Fruit fly (Drosophila melanogaster) whole organism, embryonic: ENCODE data around the gene CG31321.

Source experiments
- Ada2b ChIP-seq: fragments of 200-800 bp; sonication (Bioruptor generic); IDR thresholded peaks from 2 replicates; pipeline ENCODE4 v1.3.6; 2022; ENCODE audit warnings: missing biosample characterization, missing genetic modification characterization
- B-H1 ChIP-seq: fragments of 200-800 bp; sonication (Bioruptor generic); IDR thresholded peaks from 3 replicates; pipeline ENCODE4 v1.3.6; 2022; ENCODE audit warnings: missing biosample characterization, missing genetic modification characterization
- Bgb ChIP-seq: fragments of 200-800 bp; sonication (Bioruptor generic); IDR thresholded peaks from 2 replicates; pipeline ENCODE4 v1.3.6; 2022; ENCODE audit warnings: missing biosample characterization, missing genetic modification characterization; ENCODE audit not compliant: partially characterized antibody
- C15 ChIP-seq: fragments of 200-800 bp; sonication (Bioruptor generic); IDR thresholded peaks from 3 replicates; pipeline ENCODE4 v1.3.6; 2022; ENCODE audit warnings: missing biosample characterization, missing genetic modification characterization
- CG10147 ChIP-seq: fragments of 200-800 bp; sonication (Bioruptor generic); optimal IDR thresholded peaks from 2 replicates; lab custom pipeline; 2019; ENCODE audit warnings: missing biosample characterization, mild to moderate bottlenecking, missing genetic modification characterization, moderate library complexity
- CG12236 ChIP-seq: fragments of 200-800 bp; sonication (Bioruptor generic); optimal IDR thresholded peaks from 2 replicates; lab custom pipeline; 2016; ENCODE audit warnings: missing biosample characterization, missing genetic modification characterization
- CG12769 ChIP-seq: fragments of 200-800 bp; sonication (Bioruptor generic); optimal IDR thresholded peaks from 2 replicates; lab custom pipeline; 2019; ENCODE audit warnings: missing biosample characterization, mild to moderate bottlenecking, missing genetic modification characterization, moderate library complexity
- CG15073 ChIP-seq: fragments of 200-800 bp; sonication (Bioruptor generic); optimal IDR thresholded peaks from 2 replicates; lab custom pipeline; 2016; ENCODE audit warnings: missing biosample characterization, missing genetic modification characterization
- CG1647 ChIP-seq: fragments of 200-800 bp; sonication (Bioruptor generic); optimal IDR thresholded peaks from 3 replicates; lab custom pipeline; 2016; ENCODE audit warnings: missing biosample characterization, missing genetic modification characterization
- CG16779 ChIP-seq: fragments of 200-800 bp; sonication (Bioruptor generic); IDR thresholded peaks from 2 replicates; pipeline ENCODE4 v1.3.6; 2022; ENCODE audit warnings: missing biosample characterization, missing genetic modification characterization
- CG17568 ChIP-seq: fragments of 200-800 bp; sonication (Bioruptor generic); optimal IDR thresholded peaks from 2 replicates; lab custom pipeline; 2018; ENCODE audit warnings: missing biosample characterization, mild to moderate bottlenecking, missing genetic modification characterization, moderate library complexity
- CG1832 ChIP-seq: fragments of 200-800 bp; sonication (Bioruptor generic); optimal IDR thresholded peaks from 2 replicates; lab custom pipeline; 2017; ENCODE audit warnings: missing biosample characterization, mild to moderate bottlenecking, missing genetic modification characterization, inconsistent platforms
- CG2712 ChIP-seq: fragments of 200-800 bp; optimal IDR thresholded peaks from 3 replicates; lab custom pipeline; 2019; ENCODE audit warnings: missing biosample characterization, mild to moderate bottlenecking, missing genetic modification characterization, moderate library complexity
- CG30403 ChIP-seq: fragments of 200-800 bp; sonication (Bioruptor generic); optimal IDR thresholded peaks from 3 replicates; lab custom pipeline; 2016; ENCODE audit warnings: missing biosample characterization, missing genetic modification characterization
- CG3407 ChIP-seq: fragments of 200-800 bp; sonication (Bioruptor generic); optimal IDR thresholded peaks from 2 replicates; lab custom pipeline; 2018; ENCODE audit warnings: missing biosample characterization, mild to moderate bottlenecking, missing genetic modification characterization
- CG5180 ChIP-seq: fragments of 200-800 bp; sonication (Bioruptor generic); optimal IDR thresholded peaks from 3 replicates; lab custom pipeline; 2017; ENCODE audit warnings: missing biosample characterization, missing genetic modification characterization, mild to moderate bottlenecking, moderate library complexity, missing genetic modification reagents
- CG5245 ChIP-seq: fragments of 200-800 bp; sonication (Bioruptor generic); optimal IDR thresholded peaks from 3 replicates; lab custom pipeline; 2016; ENCODE audit warnings: missing biosample characterization, missing genetic modification characterization
- CG6254 ChIP-seq: fragments of 200-800 bp; sonication (Bioruptor generic); optimal IDR thresholded peaks from 3 replicates; lab custom pipeline; 2017; ENCODE audit warnings: mild to moderate bottlenecking, missing biosample characterization, missing genetic modification reagents, missing genetic modification characterization
- CG6813 ChIP-seq: fragments of 200-800 bp; sonication (Bioruptor generic); optimal IDR thresholded peaks from 2 replicates; lab custom pipeline; 2017; ENCODE audit warnings: missing biosample characterization, missing genetic modification characterization, mild to moderate bottlenecking, moderate library complexity, missing genetic modification reagents
- CG6854 ChIP-seq: fragments of 200-800 bp; sonication (Bioruptor generic); optimal IDR thresholded peaks from 3 replicates; lab custom pipeline; 2017; ENCODE audit warnings: missing biosample characterization, mild to moderate bottlenecking, missing genetic modification characterization
- CG7271 ChIP-seq: fragments of 200-800 bp; sonication (Bioruptor generic); optimal IDR thresholded peaks from 2 replicates; lab custom pipeline; 2018; ENCODE audit warnings: missing biosample characterization, mild to moderate bottlenecking, missing genetic modification characterization, moderate library complexity
- CG7963 ChIP-seq: fragments of 200-800 bp; sonication (Bioruptor generic); IDR thresholded peaks from 3 replicates; pipeline ENCODE4 v1.3.6; 2022; ENCODE audit warnings: missing biosample characterization, missing genetic modification characterization; ENCODE audit not compliant: partially characterized antibody
- E2f2 ChIP-seq: fragments of 200-800 bp; sonication (Bioruptor generic); IDR thresholded peaks from 2 replicates; pipeline ENCODE4 v1.3.6; 2022; ENCODE audit warnings: missing biosample characterization, missing genetic modification characterization
- Fer1 ChIP-seq: fragments of 200-800 bp; sonication (Bioruptor generic); optimal IDR thresholded peaks from 2 replicates; lab custom pipeline; 2017; ENCODE audit warnings: missing biosample characterization, mild to moderate bottlenecking, missing genetic modification characterization
- Lim3 ChIP-seq: fragments of 200-800 bp; sonication (Bioruptor generic); IDR thresholded peaks from 2 replicates; pipeline ENCODE4 v1.3.6; 2022; ENCODE audit warnings: missing biosample characterization, missing genetic modification characterization
- Myb ChIP-seq: fragments of 200-800 bp; sonication (Bioruptor generic); optimal IDR thresholded peaks from 2 replicates; lab custom pipeline; 2016; ENCODE audit warnings: missing biosample characterization, missing genetic modification characterization
- NfI ChIP-seq: fragments of 200-800 bp; sonication (Bioruptor generic); optimal IDR thresholded peaks from 3 replicates; lab custom pipeline; 2018; ENCODE audit warnings: missing biosample characterization, mild to moderate bottlenecking, missing genetic modification characterization, moderate library complexity
- Sry-β ChIP-seq: fragments of 200-800 bp; sonication (Bioruptor generic); optimal IDR thresholded peaks from 2 replicates; lab custom pipeline; 2018; ENCODE audit warnings: missing biosample characterization, mild to moderate bottlenecking, missing genetic modification characterization, moderate library complexity
- ap ChIP-seq: fragments of 200-800 bp; sonication (Bioruptor generic); IDR thresholded peaks from 2 replicates; pipeline ENCODE4 v1.3.6; 2022; ENCODE audit warnings: missing biosample characterization, missing genetic modification characterization
- ase ChIP-seq: fragments of 200-800 bp; sonication (Bioruptor generic); IDR thresholded peaks from 3 replicates; pipeline ENCODE4 v1.3.6; 2022; ENCODE audit warnings: missing biosample characterization, missing genetic modification characterization
- bcd ChIP-seq: fragments of 200-800 bp; sonication (Bioruptor generic); optimal IDR thresholded peaks from 2 replicates; lab custom pipeline; 2017; ENCODE audit warnings: missing biosample characterization, mild to moderate bottlenecking, missing genetic modification characterization
- bsh ChIP-seq, 2 experiments: fragments of 200-800 bp; sonication (Bioruptor generic); optimal IDR thresholded peaks; 2 replicates each; lab custom pipeline; 2017 to 2018; ENCODE audit warnings: mild to moderate bottlenecking in 2 of 2, missing biosample characterization in 2 of 2, missing genetic modification characterization in 2 of 2, moderate library complexity in 1 of 2
- cato ChIP-seq: fragments of 200-800 bp; sonication (Bioruptor generic); optimal IDR thresholded peaks from 2 replicates; lab custom pipeline; 2016; ENCODE audit warnings: missing biosample characterization, missing genetic modification characterization, borderline replicate concordance
- ewg ChIP-seq: fragments of 200-800 bp; sonication (Bioruptor generic); optimal IDR thresholded peaks from 3 replicates; lab custom pipeline; 2017; ENCODE audit warnings: mild to moderate bottlenecking, missing biosample characterization, missing genetic modification reagents, missing genetic modification characterization
- fd102C ChIP-seq: fragments of 200-800 bp; sonication (Bioruptor generic); optimal IDR thresholded peaks from 2 replicates; lab custom pipeline; 2018; ENCODE audit warnings: missing biosample characterization, mild to moderate bottlenecking, missing genetic modification characterization, moderate library complexity
- fd3F ChIP-seq: fragments of 200-800 bp; sonication (Bioruptor generic); optimal IDR thresholded peaks from 2 replicates; lab custom pipeline; 2018; ENCODE audit warnings: missing biosample characterization, mild to moderate bottlenecking, missing genetic modification characterization, moderate library complexity
- gce ChIP-seq: fragments of 200-800 bp; sonication (Bioruptor generic); IDR thresholded peaks from 3 replicates; pipeline ENCODE4 v1.3.6; 2022; ENCODE audit warnings: missing biosample characterization, missing genetic modification characterization
- ham ChIP-seq: fragments of 200-800 bp; sonication (Bioruptor generic); IDR thresholded peaks from 2 replicates; pipeline ENCODE4 v1.3.6; 2022; ENCODE audit warnings: missing biosample characterization, missing genetic modification characterization
- hb ChIP-seq: fragments of 200-800 bp; sonication (Bioruptor generic); IDR thresholded peaks from 3 replicates; pipeline ENCODE4 v1.3.6; 2022; ENCODE audit warnings: missing biosample characterization, missing genetic modification characterization; ENCODE audit not compliant: partially characterized antibody
- klu ChIP-seq: fragments of 200-800 bp; sonication (Bioruptor generic); IDR thresholded peaks from 2 replicates; pipeline ENCODE4 v1.3.6; 2022; ENCODE audit warnings: missing biosample characterization, missing genetic modification characterization
- lilli ChIP-seq: fragments of 200-800 bp; sonication (Bioruptor generic); optimal IDR thresholded peaks from 3 replicates; lab custom pipeline; 2016; ENCODE audit warnings: missing biosample characterization, missing genetic modification characterization
- mam ChIP-seq: fragments of 200-800 bp; sonication (Bioruptor generic); optimal IDR thresholded peaks from 3 replicates; lab custom pipeline; 2016; ENCODE audit warnings: missing biosample characterization, missing genetic modification characterization
- nau ChIP-seq: fragments of 200-800 bp; sonication (Bioruptor generic); optimal IDR thresholded peaks from 3 replicates; lab custom pipeline; 2017; ENCODE audit warnings: missing biosample characterization, mild to moderate bottlenecking, missing genetic modification characterization, missing genetic modification reagents
- org-1 ChIP-seq: fragments of 200-800 bp; sonication (Bioruptor generic); optimal IDR thresholded peaks from 2 replicates; lab custom pipeline; 2017; ENCODE audit warnings: missing biosample characterization, missing genetic modification characterization
- pho ChIP-seq: fragments of 200-800 bp; sonication (Bioruptor generic); optimal IDR thresholded peaks from 2 replicates; lab custom pipeline; 2016; ENCODE audit warnings: missing biosample characterization, missing genetic modification characterization
- psq ChIP-seq: fragments of 200-800 bp; sonication (Bioruptor generic); optimal IDR thresholded peaks from 2 replicates; lab custom pipeline; 2017; ENCODE audit warnings: missing biosample characterization, missing genetic modification characterization
- sens ChIP-seq: fragments of 200-800 bp; sonication (Bioruptor generic); peaks from one replicate; lab custom pipeline; 2016; ENCODE audit warnings: missing biosample characterization, missing genetic modification characterization
- sna ChIP-seq: fragments of 200-800 bp; sonication (Bioruptor generic); IDR thresholded peaks from 2 replicates; pipeline ENCODE4 v1.3.6; 2022; ENCODE audit warnings: missing biosample characterization, missing genetic modification characterization; ENCODE audit not compliant: partially characterized antibody
- tna ChIP-seq: fragments of 200-800 bp; sonication (Bioruptor generic); IDR thresholded peaks from 2 replicates; pipeline ENCODE4 v1.3.6; 2022; ENCODE audit warnings: missing biosample characterization, missing genetic modification characterization; ENCODE audit not compliant: partially characterized antibody

CG31321 gene

DNA sequence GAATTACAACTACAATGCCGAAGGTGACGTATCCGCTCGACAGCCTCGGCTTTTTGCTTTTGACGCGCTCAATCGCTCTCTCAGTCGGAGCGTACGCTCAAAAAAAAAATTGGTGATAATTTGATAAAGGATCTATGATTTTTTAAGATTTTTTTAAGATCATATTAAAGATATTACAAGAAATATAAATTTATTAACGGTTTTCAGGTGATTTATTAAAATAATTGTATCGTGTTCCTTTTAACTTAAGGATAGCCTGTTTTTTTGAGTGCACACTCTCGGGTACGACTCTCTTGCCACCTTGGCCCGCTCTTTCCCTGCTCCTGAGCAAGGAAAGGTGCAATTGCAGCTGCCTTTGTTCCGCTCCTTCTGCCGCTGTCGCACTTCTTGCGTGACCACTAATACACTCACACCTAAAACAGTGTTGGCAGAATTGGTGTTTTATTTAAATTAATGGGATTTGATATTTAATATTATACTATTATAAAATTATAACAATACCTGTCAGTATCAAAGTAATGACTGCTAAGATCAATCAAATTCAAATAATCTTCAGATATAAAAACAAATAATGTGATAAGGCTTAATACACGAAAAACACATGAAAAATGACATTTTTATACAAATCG, 32.2 kb upstream of the CG31321 start (continued):
- TF ChIP-seq CG1832 (GFP tag; lab: Kevin White, UChicago): peak; percentile 2
- peak; percentile 65 for TF ChIP-seq org-1 (GFP tag; lab: Kevin White, UChicago)
- no peak for TF ChIP-seq fd3F
- TF ChIP-seq hb (GFP tag; lab: Robert Waterston, UW): no peak
- TF ChIP-seq tna (GFP tag; lab: Robert Waterston, UW): no peak
- peak; percentile 55 for TF ChIP-seq psq (GFP tag; lab: Kevin White, UChicago)
- peak; percentile 89 for TF ChIP-seq CG6813
- no peak for TF ChIP-seq Myb (GFP tag; lab: Kevin White, UChicago)
- peak; percentile 69 for TF ChIP-seq NfI (GFP tag; lab: Kevin White, UChicago)
- TF ChIP-seq Bgb (GFP tag; lab: Robert Waterston, UW): no peak
- TF ChIP-seq CG12236 (GFP tag; lab: Kevin White, UChicago): no peak
- peak; percentile 9 for TF ChIP-seq pho
- TF ChIP-seq CG1647 (GFP tag; lab: Kevin White, UChicago): no peak
- peak; percentile 71 for TF ChIP-seq bcd (GFP tag; lab: Kevin White, UChicago)
- TF ChIP-seq CG15073 (GFP tag; lab: Kevin White, UChicago): no peak
- TF ChIP-seq Lim3: no peak
- TF ChIP-seq ap (GFP tag; lab: Robert Waterston, UW): peak; percentile 66
- peak; percentile 63 for TF ChIP-seq E2f2
- peak; percentile 36 for TF ChIP-seq cato (GFP tag; lab: Kevin White, UChicago)
- TF ChIP-seq C15 (GFP tag; lab: Robert Waterston, UW): no peak
- TF ChIP-seq CG30403 (GFP tag; lab: Kevin White, UChicago): peak; percentile 77
- TF ChIP-seq CG16779: no peak
- TF ChIP-seq fd102C (GFP tag; lab: Kevin White, UChicago): peak; percentile 94
- TF ChIP-seq CG5180 (GFP tag; lab: Kevin White, UChicago): peak; percentile 32
- TF ChIP-seq B-H1 (GFP tag; lab: Robert Waterston, UW): peak; percentile 72; the same call in 2 of the 3 replicates
- TF ChIP-seq sna (GFP tag; lab: Robert Waterston, UW): no peak
- TF ChIP-seq klu (GFP tag; lab: Robert Waterston, UW): peak; percentile 45; the same call in 1 of the 2 replicates
- TF ChIP-seq CG3407 (GFP tag; lab: Kevin White, UChicago): no peak
- peak; percentile 53 for TF ChIP-seq ewg (GFP tag; lab: Kevin White, UChicago)
- no peak for TF ChIP-seq Sry-β (GFP tag; lab: Kevin White, UChicago)
- TF ChIP-seq bsh (GFP tag; optimal IDR thresholded peaks at IDR 0.05; lab: Kevin White, UChicago): peak; percentile 79 to 94
- TF ChIP-seq Ada2b (GFP tag; lab: Robert Waterston, UW): peak; percentile 79
- TF ChIP-seq CG6254 (GFP tag; lab: Kevin White, UChicago): peak; percentile 71
- TF ChIP-seq CG10147 (GFP tag; lab: Kevin White, UChicago): no peak
- peak; percentile 91 for TF ChIP-seq CG7271 (tag; lab: Kevin White, UChicago)
- TF ChIP-seq CG6854 (GFP tag; lab: Kevin White, UChicago): peak; percentile 65
- no peak for TF ChIP-seq CG17568 (GFP tag; lab: Kevin White, UChicago)
- peak; percentile 92 for TF ChIP-seq CG2712
- TF ChIP-seq nau (GFP tag; lab: Kevin White, UChicago): no peak
- no peak for TF ChIP-seq lilli (GFP tag; lab: Kevin White, UChicago)
- peak; percentile 90 for TF ChIP-seq sens (GFP tag; lab: Kevin White, UChicago)
- peak; percentile 44; the same call in 2 of the 3 replicates for TF ChIP-seq ase (GFP tag; lab: Robert Waterston, UW)
- TF ChIP-seq CG12769 (tag; lab: Kevin White, UChicago): no peak
- peak; percentile 72; the same call in 2 of the 3 replicates for TF ChIP-seq gce (GFP tag; lab: Robert Waterston, UW)
- no peak for TF ChIP-seq Fer1 (GFP tag; lab: Kevin White, UChicago)
- TF ChIP-seq ham (GFP tag; lab: Robert Waterston, UW): no peak
- TF ChIP-seq mam (GFP tag; lab: Kevin White, UChicago): no peak
- TF ChIP-seq CG5245 (GFP tag; lab: Kevin White, UChicago): peak; percentile 47
- TF ChIP-seq CG7963: no peak
